Worm (Caenorhabditis elegans) whole organism, L1 larva: ENCODE data around the gene hpx-2.
A peak's percentile ranks its signal among the peaks of the same experiment; 100 is the strongest.

ENCODE experiments used
- aha-1 ChIP-seq: fragments of 150-350 bp; optimal IDR thresholded peaks from 2 replicates; lab custom pipeline; 2014; ENCODE audit warnings: missing biosample characterization, missing genetic modification characterization
- aly-2 ChIP-seq: fragments of 150-350 bp; optimal IDR thresholded peaks from 2 replicates; lab custom pipeline; 2014; ENCODE audit warnings: missing biosample characterization, missing genetic modification characterization
- ama-1 ChIP-seq: fragments of 150-350 bp; optimal IDR thresholded peaks from 2 replicates; lab custom pipeline; 2014
- ceh-90 ChIP-seq: sonication (generic microtip); optimal IDR thresholded peaks from 2 replicates; lab custom pipeline; 2016; ENCODE audit warnings: missing genetic modification characterization, missing compliant biosample characterization
- ces-1 ChIP-seq: fragments of 150-350 bp; optimal IDR thresholded peaks from 2 replicates; lab custom pipeline; 2014; ENCODE audit warnings: missing biosample characterization, missing genetic modification reagents, missing genetic modification characterization
- efl-3 ChIP-seq: fragments of 200-800 bp; sonication (Bioruptor generic); optimal IDR thresholded peaks from 2 replicates; lab custom pipeline; 2018; ENCODE audit warnings: mild to moderate bottlenecking, missing genetic modification characterization, missing compliant biosample characterization
- elt-2 ChIP-seq: sonication (generic microtip); optimal IDR thresholded peaks from 2 replicates; lab custom pipeline; 2016; ENCODE audit warnings: missing genetic modification characterization, mild to moderate bottlenecking, inconsistent platforms, missing compliant biosample characterization, missing genetic modification reagents
- elt-3 ChIP-seq, 6 experiments: fragments of 150-350 bp in 1 of 6; sonication (generic microtip); optimal IDR thresholded peaks; 2 replicates each; lab custom pipeline; 2017 to 2018; ENCODE audit warnings: missing biosample characterization in 6 of 6, missing genetic modification characterization in 6 of 6, inconsistent platforms in 1 of 6
- fkh-4 ChIP-seq: sonication (generic microtip); optimal IDR thresholded peaks from 2 replicates; lab custom pipeline; 2016; ENCODE audit warnings: missing compliant biosample characterization, missing genetic modification characterization, borderline replicate concordance
- fos-1 ChIP-seq: fragments of 150-350 bp; optimal IDR thresholded peaks from 2 replicates; lab custom pipeline; 2014; ENCODE audit warnings: missing biosample characterization, missing genetic modification characterization
- hpl-2 ChIP-seq: fragments of 150-350 bp; optimal IDR thresholded peaks from 2 replicates; lab custom pipeline; 2014; ENCODE audit warnings: missing biosample characterization, missing genetic modification reagents, missing genetic modification characterization
- jun-1 ChIP-seq: fragments of 150-350 bp; optimal IDR thresholded peaks from 2 replicates; lab custom pipeline; 2014; ENCODE audit warnings: missing biosample characterization, missing genetic modification reagents, missing genetic modification characterization
- lin-13 ChIP-seq: fragments of 150-350 bp; optimal IDR thresholded peaks from 2 replicates; lab custom pipeline; 2014; ENCODE audit warnings: missing biosample characterization, missing genetic modification reagents, missing genetic modification characterization
- lin-15B ChIP-seq: fragments of 150-350 bp; sonication (generic microtip); optimal IDR thresholded peaks from 3 replicates; lab custom pipeline; 2014; ENCODE audit warnings: missing biosample characterization, missing genetic modification characterization
- lin-35 ChIP-seq, 2 experiments: fragments of 150-350 bp; optimal IDR thresholded peaks; 2 replicates each; lab custom pipeline; 2014; ENCODE audit warnings: missing biosample characterization in 2 of 2, missing genetic modification characterization in 2 of 2, missing genetic modification reagents in 2 of 2
- lin-39 ChIP-seq: fragments of 150-350 bp; optimal IDR thresholded peaks from 2 replicates; lab custom pipeline; 2014; ENCODE audit warnings: missing biosample characterization, missing genetic modification reagents, missing genetic modification characterization
- mab-9 ChIP-seq: fragments of 200-800 bp; sonication (Bioruptor generic); IDR thresholded peaks from 2 replicates; pipeline ENCODE4 v1.3.6; 2022; ENCODE audit warnings: missing genetic modification reagents, missing genetic modification characterization, missing compliant biosample characterization
- mef-2 ChIP-seq: fragments of 150-350 bp; optimal IDR thresholded peaks from 2 replicates; lab custom pipeline; 2014; ENCODE audit warnings: missing biosample characterization, missing genetic modification characterization
- nhr-11 ChIP-seq: fragments of 150-350 bp; optimal IDR thresholded peaks from 2 replicates; lab custom pipeline; 2014; ENCODE audit warnings: missing biosample characterization, missing genetic modification characterization
- nhr-20 ChIP-seq: sonication (generic microtip); optimal IDR thresholded peaks from 2 replicates; lab custom pipeline; 2016; ENCODE audit warnings: mild to moderate bottlenecking, missing genetic modification characterization, missing compliant biosample characterization
- nhr-237 ChIP-seq: fragments of 150-350 bp; optimal IDR thresholded peaks from 2 replicates; lab custom pipeline; 2014; ENCODE audit warnings: missing biosample characterization, missing genetic modification characterization
- nhr-28 ChIP-seq: fragments of 150-350 bp; optimal IDR thresholded peaks from 2 replicates; lab custom pipeline; 2014; ENCODE audit warnings: missing biosample characterization, missing genetic modification characterization
- nhr-76 ChIP-seq: sonication (generic microtip); optimal IDR thresholded peaks from 2 replicates; lab custom pipeline; 2017; ENCODE audit warnings: missing biosample characterization, missing genetic modification characterization
- nhr-84 ChIP-seq: sonication (generic microtip); optimal IDR thresholded peaks from 2 replicates; lab custom pipeline; 2017; ENCODE audit warnings: missing biosample characterization, missing genetic modification characterization
- nhr-90 ChIP-seq: sonication (generic microtip); optimal IDR thresholded peaks from 2 replicates; lab custom pipeline; 2016; ENCODE audit warnings: mild to moderate bottlenecking, missing genetic modification characterization, missing compliant biosample characterization; ENCODE audit not compliant: poor library complexity
- pqm-1 ChIP-seq: sonication (generic microtip); optimal IDR thresholded peaks from 3 replicates; lab custom pipeline; 2017; ENCODE audit warnings: missing biosample characterization, missing genetic modification characterization
- snu-23 ChIP-seq: sonication (generic microtip); optimal IDR thresholded peaks from 2 replicates; lab custom pipeline; 2016; ENCODE audit warnings: missing genetic modification characterization, missing compliant biosample characterization
- sox-4 ChIP-seq: sonication (generic microtip); optimal IDR thresholded peaks from 2 replicates; lab custom pipeline; 2016; ENCODE audit warnings: missing genetic modification characterization, missing compliant biosample characterization
- sptf-1 ChIP-seq: fragments of 150-350 bp; optimal IDR thresholded peaks from 2 replicates; lab custom pipeline; 2014; ENCODE audit warnings: missing biosample characterization, missing genetic modification characterization
- sup-37 ChIP-seq: fragments of 200-800 bp; sonication (Bioruptor generic); optimal IDR thresholded peaks from 2 replicates; lab custom pipeline; 2018; ENCODE audit warnings: mild to moderate bottlenecking, missing genetic modification characterization, missing compliant biosample characterization
- unc-86 ChIP-seq: sonication (generic microtip); optimal IDR thresholded peaks from 2 replicates; lab custom pipeline; 2016; ENCODE audit warnings: missing genetic modification characterization, missing compliant biosample characterization
- zag-1 ChIP-seq: fragments of 150-350 bp; optimal IDR thresholded peaks from 2 replicates; lab custom pipeline; 2014; ENCODE audit warnings: missing biosample characterization, missing genetic modification characterization
- zip-4 ChIP-seq: fragments of 200-800 bp; sonication (Bioruptor generic); optimal IDR thresholded peaks from 2 replicates; lab custom pipeline; 2018; ENCODE audit warnings: mild to moderate bottlenecking, missing genetic modification characterization, moderate library complexity, missing compliant biosample characterization
- ztf-11 ChIP-seq, 2 experiments: sonication (generic microtip); optimal IDR thresholded peaks; 2 replicates each; lab custom pipeline; 2016 to 2017; ENCODE audit warnings: missing genetic modification characterization in 2 of 2, missing biosample characterization in 1 of 2, missing compliant biosample characterization in 1 of 2
- ztf-4 ChIP-seq: fragments of 150-350 bp; optimal IDR thresholded peaks from 2 replicates; lab custom pipeline; 2014; ENCODE audit warnings: missing biosample characterization, missing genetic modification characterization

Gene hpx-2

ce11 chrV:13854306-13854705, 4.0 kb downstream of the hpx-2 start, which contains the start of gene ttr-21:
Gene ttr-21, minus strand, starts transcription at chrV:13854405.
- TF ChIP-seq nhr-20 (peak; percentile 9), lin-39 (no peak)
- TF ChIP-seq, all 84 proteins: peak for 1

ce11 chrV:13856376-13856775, 6.1 kb downstream of the hpx-2 start, which contains the start of gene srx-134:
Gene srx-134, minus strand, starts transcription at chrV:13856476.
- TF ChIP-seq ztf-11 (tag; optimal IDR thresholded peaks at IDR 0.05; lab: Kevin White, UChicago) = no peak
- no peak for TF ChIP-seq lin-13 (GFP tag; lab: Kevin White, UChicago)
- TF ChIP-seq aha-1 (tag; lab: Kevin White, UChicago) = no peak
- TF ChIP-seq efl-3 (GFP tag; lab: Kevin White, UChicago) = no peak
- TF ChIP-seq zag-1 = no peak
- TF ChIP-seq nhr-76 (tag; lab: Kevin White, UChicago) = no peak
- no peak for TF ChIP-seq nhr-28 (tag; lab: Kevin White, UChicago)
- no peak for TF ChIP-seq zip-4 (GFP tag; lab: Kevin White, UChicago)
- TF ChIP-seq elt-2 (tag; lab: Kevin White, UChicago) = no peak
- TF ChIP-seq mef-2 (tag; lab: Kevin White, UChicago) = no peak
- TF ChIP-seq nhr-84 (tag; lab: Kevin White, UChicago) = no peak
- TF ChIP-seq mab-9 (GFP tag; lab: Robert Waterston, UW) = no peak

ce11 chrV:13857132-13857531, 6.9 kb downstream of the hpx-2 start, which contains the start of gene srx-136:
Gene srx-136, plus strand, starts transcription at chrV:13857432.
- TF ChIP-seq efl-3 (GFP tag; lab: Kevin White, UChicago) (no peak), unc-86 (tag; lab: Kevin White, UChicago) (no peak), lin-35 (GFP tag; optimal IDR thresholded peaks at IDR 0.05; lab: Kevin White, UChicago) (no peak), nhr-237 (tag; lab: Kevin White, UChicago) (no peak), ces-1 (GFP tag; lab: Kevin White, UChicago) (no peak), mab-9 (GFP tag; lab: Robert Waterston, UW) (no peak), ztf-4 (tag; lab: Kevin White, UChicago) (no peak), sup-37 (GFP tag; lab: Kevin White, UChicago) (no peak), aly-2 (tag; lab: Kevin White, UChicago) (no peak), sptf-1 (tag; lab: Kevin White, UChicago) (no peak)

- TF ChIP-seq unc-86 (tag; lab: Kevin White, UChicago) (no peak), ama-1 (lab: Kevin White, UChicago) (no peak), lin-15B (tag; lab: Kevin White, UChicago) (no peak), hpl-2 (no peak)
Measured at ce11 chrV:13858906-13859305, 8.6 kb downstream of the hpx-2 start, which contains the start of gene srx-135. Gene srx-135, plus strand, starts transcription at chrV:13859206.

ce11 chrV:13862505-13862904, 12.2 kb downstream of the hpx-2 start, which contains the start of gene srx-137:
Gene srx-137, plus strand, starts transcription at chrV:13862805.
- TF ChIP-seq elt-3 (tag; optimal IDR thresholded peaks at IDR 0.05; lab: Kevin White, UChicago) (no peak), sup-37 (GFP tag; lab: Kevin White, UChicago) (no peak), snu-23 (no peak), nhr-90 (tag; lab: Kevin White, UChicago) (no peak), mef-2 (tag; lab: Kevin White, UChicago) (no peak), jun-1 (tag; lab: Kevin White, UChicago) (no peak), pqm-1 (tag; lab: Kevin White, UChicago) (no peak), nhr-76 (tag; lab: Kevin White, UChicago) (no peak), fos-1 (no peak), nhr-11 (tag; lab: Kevin White, UChicago) (no peak), fkh-4 (tag; lab: Kevin White, UChicago) (no peak), nhr-20 (no peak), sox-4 (tag; lab: Kevin White, UChicago) (no peak), ceh-90 (no peak), zip-4 (GFP tag; lab: Kevin White, UChicago) (no peak)
